Worm (Caenorhabditis elegans): ENCODE measurements around the gene srh-102.

srh-102 gene

DNA sequence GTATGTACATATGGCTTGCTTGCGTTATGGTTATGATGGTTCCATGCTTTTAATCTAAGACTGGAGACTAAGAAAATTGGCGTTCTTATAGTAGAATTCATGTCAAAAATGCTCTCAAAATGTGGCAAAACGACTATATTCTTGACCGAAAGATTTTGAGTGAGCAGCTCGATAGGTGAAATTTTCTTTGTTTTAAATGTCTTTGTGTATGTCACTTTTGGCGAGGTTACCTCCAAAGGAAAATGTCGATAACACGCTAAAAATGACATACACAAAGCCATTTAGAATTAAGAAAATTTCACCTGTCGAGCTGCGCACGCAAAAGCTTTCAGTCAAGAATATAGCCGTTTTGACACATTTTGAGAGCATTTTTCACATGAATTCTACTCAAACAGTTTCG lies 2.1 kb upstream of the srh-102 start, which contains the start of gene srz-66:
Gene srz-66 (minus strand): TSS at position 101 of the 400 bp plus-strand sequence.
- TF ChIP-seq mab-5 (tag; optimal IDR thresholded peaks at IDR 0.05) (no peak), elt-3 (tag; optimal IDR thresholded peaks at IDR 0.05) (no peak), tbx-8 (GFP tag; optimal IDR thresholded peaks at IDR 0.05) (no peak), lin-13 (tag; optimal IDR thresholded peaks at IDR 0.05) (no peak), mep-1 (tag; optimal IDR thresholded peaks at IDR 0.05) (no peak), zip-8 (tag; optimal IDR thresholded peaks at IDR 0.05) (no peak)

DNA sequence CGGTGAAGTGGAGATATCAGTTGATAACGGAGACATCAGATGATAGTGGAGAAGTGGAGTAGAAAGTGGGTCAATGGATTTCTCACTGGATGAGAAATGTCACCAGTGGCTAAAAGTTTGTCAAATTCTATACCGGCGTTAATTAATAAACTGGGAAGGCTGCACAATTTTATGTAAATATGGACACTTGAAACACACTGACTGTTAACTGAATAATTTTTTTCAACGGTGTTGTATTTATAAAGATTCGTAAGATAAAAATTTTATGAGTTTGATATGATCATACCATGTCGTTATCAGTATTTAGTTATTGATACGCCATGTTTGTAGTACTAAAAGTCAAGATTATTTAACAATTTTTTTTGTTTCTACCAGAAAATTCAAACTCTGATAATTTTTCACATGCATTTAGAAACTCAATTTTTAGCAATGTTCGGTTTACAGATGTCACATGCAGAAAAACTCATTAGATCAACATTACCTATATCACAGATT lies 5.8 kb downstream of the srh-102 start, which contains the start of gene F40D4.12:
Gene F40D4.12 (plus strand): TSS at position 445 of the 495 bp plus-strand sequence.
- no peak for TF ChIP-seq flh-1 (GFP tag; optimal IDR thresholded peaks at IDR 0.05)
- TF ChIP-seq sem-2 (GFP tag; optimal IDR thresholded peaks at IDR 0.05) = no peak
- no peak for TF ChIP-seq ceh-83 (GFP tag; optimal IDR thresholded peaks at IDR 0.05)
- no peak for TF ChIP-seq elt-1 (tag; optimal IDR thresholded peaks at IDR 0.05; ENCODE audit: borderline replicate concordance, insufficient read depth)
- TF ChIP-seq nhr-28 (tag; optimal IDR thresholded peaks at IDR 0.05) = no peak
- no peak for TF ChIP-seq pha-4 (tag; optimal IDR thresholded peaks at IDR 0.05)
- no peak for TF ChIP-seq unc-120 (tag; optimal IDR thresholded peaks at IDR 0.05; ENCODE audit: poor library complexity, severe bottlenecking)
- no peak for TF ChIP-seq mep-1 (tag; optimal IDR thresholded peaks at IDR 0.05)
- TF ChIP-seq M03D4.4 (tag; optimal IDR thresholded peaks at IDR 0.05) = no peak
- no peak for TF ChIP-seq cnd-1 (tag; optimal IDR thresholded peaks at IDR 0.05)
- TF ChIP-seq drap-1 (GFP tag; optimal IDR thresholded peaks at IDR 0.05) = no peak

DNA sequence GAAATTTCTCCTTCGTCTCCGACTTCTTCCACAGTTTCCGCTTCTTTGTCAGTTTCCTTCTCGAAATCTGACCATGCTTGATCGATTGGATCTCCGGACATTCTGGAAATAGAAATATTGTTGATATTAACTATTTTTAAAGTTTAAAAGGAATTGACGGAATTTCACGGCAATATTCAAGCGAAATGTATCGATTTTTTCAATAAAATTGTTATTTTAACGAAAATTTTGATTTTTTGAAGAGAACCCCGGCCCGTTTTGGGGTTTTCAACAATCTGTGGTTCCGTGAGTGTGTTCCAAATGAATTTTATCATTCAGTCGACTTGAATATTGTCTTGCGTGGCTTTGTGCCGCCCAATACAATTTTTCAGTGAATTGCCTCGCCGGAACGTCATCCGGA lies 8.2 kb downstream of the srh-102 start, which contains the start of gene F40D4.13:
Gene F40D4.13 (minus strand): TSS at position 101 of the 400 bp plus-strand sequence.
- TF ChIP-seq nhr-28 (tag; optimal IDR thresholded peaks at IDR 0.05) = no peak

DNA sequence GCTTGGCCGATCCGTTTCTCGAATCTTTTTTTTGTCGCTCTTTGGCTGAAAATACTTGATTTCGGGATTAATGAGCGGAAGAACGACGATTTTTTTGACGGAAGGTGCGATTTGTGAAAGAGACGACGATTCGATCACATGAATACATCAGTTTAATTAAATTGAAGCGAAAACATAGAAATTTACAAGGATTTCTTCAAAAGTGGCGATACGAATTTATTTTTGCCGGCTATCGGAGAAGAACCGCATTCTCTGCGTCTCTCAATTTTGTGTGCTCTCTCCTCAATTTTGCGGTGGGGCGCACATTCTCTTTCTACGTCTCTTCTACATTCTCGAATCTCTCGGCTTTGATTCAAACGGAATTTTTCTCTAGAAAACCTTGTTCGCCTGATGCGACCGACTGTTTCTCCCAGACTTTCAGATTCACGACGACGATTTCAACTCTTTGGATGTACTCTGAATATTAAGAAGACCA lies 9.9 kb downstream of the srh-102 start, which contains the start of gene F40D4.17:
Gene F40D4.17 (minus strand): TSS at position 51 of the 475 bp plus-strand sequence.
- no peak for TF ChIP-seq nhr-76 (tag; optimal IDR thresholded peaks at IDR 0.05)
- TF ChIP-seq M03D4.4 (tag; optimal IDR thresholded peaks at IDR 0.05) = no peak
- TF ChIP-seq ham-2 (GFP tag; optimal IDR thresholded peaks at IDR 0.05) = no peak
- TF ChIP-seq lsy-2 (tag; optimal IDR thresholded peaks at IDR 0.05) = no peak
- no peak for TF ChIP-seq elt-1 (tag; optimal IDR thresholded peaks at IDR 0.05; ENCODE audit: borderline replicate concordance, insufficient read depth)
- TF ChIP-seq ceh-39 (tag; optimal IDR thresholded peaks at IDR 0.05) = no peak
- no peak for TF ChIP-seq mab-5 (tag; optimal IDR thresholded peaks at IDR 0.05)
- TF ChIP-seq blmp-1 (tag; optimal IDR thresholded peaks at IDR 0.05) = no peak
- no peak for TF ChIP-seq tbx-8 (GFP tag; optimal IDR thresholded peaks at IDR 0.05)
- TF ChIP-seq lin-32 (GFP tag; optimal IDR thresholded peaks at IDR 0.05) = no peak
- no peak for TF ChIP-seq ces-1 (GFP tag; optimal IDR thresholded peaks at IDR 0.05)
- no peak for TF ChIP-seq sem-2 (GFP tag; optimal IDR thresholded peaks at IDR 0.05)
- TF ChIP-seq unc-62 (GFP tag; optimal IDR thresholded peaks at IDR 0.05) = no peak
- TF ChIP-seq lin-13 (tag; optimal IDR thresholded peaks at IDR 0.05) = no peak
- no peak for TF ChIP-seq ceh-43 (GFP tag; optimal IDR thresholded peaks at IDR 0.05)
- TF ChIP-seq mep-1 (tag; optimal IDR thresholded peaks at IDR 0.05) = no peak
- TF ChIP-seq mls-2 (tag; optimal IDR thresholded peaks at IDR 0.05) = no peak

DNA sequence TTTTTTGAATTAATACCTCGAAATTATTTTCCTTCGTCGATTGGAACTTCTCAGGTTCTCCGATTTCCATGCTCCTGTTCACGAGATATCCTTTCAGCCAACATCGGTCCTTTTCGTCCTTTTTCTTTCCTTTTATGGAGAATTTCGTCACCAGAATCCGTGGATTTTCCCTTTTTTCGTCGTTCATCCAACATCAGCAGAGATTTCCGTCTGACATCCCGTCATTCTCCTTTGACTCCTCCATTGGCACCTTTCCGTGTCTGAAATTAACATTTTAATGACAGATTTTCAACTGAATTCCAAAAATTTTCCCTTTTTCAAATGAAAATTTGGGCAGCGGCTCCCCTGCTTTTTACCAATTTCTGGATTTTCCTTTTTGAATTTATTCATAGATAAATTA lies 10.4 kb downstream of the srh-102 start:
- TF ChIP-seq ham-2 (GFP tag; optimal IDR thresholded peaks at IDR 0.05) (no peak), zip-8 (tag; optimal IDR thresholded peaks at IDR 0.05) (no peak), lsy-2 (tag; optimal IDR thresholded peaks at IDR 0.05) (no peak), nhr-28 (tag; optimal IDR thresholded peaks at IDR 0.05) (no peak), elt-3 (tag; optimal IDR thresholded peaks at IDR 0.05) (no peak), nhr-2 (tag; optimal IDR thresholded peaks at IDR 0.05) (no peak), nhr-12 (tag; optimal IDR thresholded peaks at IDR 0.05) (no peak), snpc-4 (tag; optimal IDR thresholded peaks at IDR 0.05) (no peak), sem-2 (GFP tag; optimal IDR thresholded peaks at IDR 0.05) (no peak), unc-39 (tag; optimal IDR thresholded peaks at IDR 0.05) (no peak), nhr-76 (tag; optimal IDR thresholded peaks at IDR 0.05) (no peak), unc-120 (tag; optimal IDR thresholded peaks at IDR 0.05; ENCODE audit: poor library complexity, severe bottlenecking) (no peak)

Data from whole organism, mixed stage, embryonic.